Worm (Caenorhabditis elegans): Measurements from ENCODE around the gene ZK512.7.

ZK512.7 gene

DNA sequence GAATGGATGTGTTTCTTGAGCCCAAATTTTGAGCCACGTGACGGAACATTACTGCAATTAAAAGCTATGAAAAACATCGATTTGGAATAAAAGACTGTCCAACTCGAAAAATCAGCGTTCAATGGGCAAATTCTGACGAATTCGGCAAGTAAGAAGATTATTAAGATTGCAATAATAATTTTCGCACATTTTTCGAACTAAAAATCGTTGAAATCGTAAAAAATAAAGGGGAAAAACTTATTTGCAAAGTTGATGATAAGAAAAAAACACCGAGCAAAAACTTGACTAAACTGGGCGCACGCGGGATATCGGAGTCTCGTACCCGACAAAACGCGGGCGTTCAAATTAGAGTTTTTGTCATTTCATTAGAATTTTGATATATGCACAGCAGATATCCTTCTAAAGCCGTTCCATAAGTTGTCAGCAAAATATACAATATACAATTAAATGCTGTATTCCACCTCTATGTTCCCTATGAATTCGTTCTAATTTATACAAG lies 49.1 kb downstream of the ZK512.7 start, which contains the start of the genes mccc-2 and mrpl-44 (continued):
- no peak for TF ChIP-seq mab-9 (GFP tag; IDR thresholded peaks at IDR 0.05)
- TF ChIP-seq F16B12.6 (tag; optimal IDR thresholded peaks at IDR 0.05), result peak; percentile 23
- no peak for TF ChIP-seq ama-1 (optimal IDR thresholded peaks at IDR 0.05)
- no peak for TF ChIP-seq blmp-1 (tag; optimal IDR thresholded peaks at IDR 0.05)
- TF ChIP-seq ceh-88 (GFP tag; IDR thresholded peaks at IDR 0.05), result no peak
- peak; percentile 90 to 95 for TF ChIP-seq lin-35 (GFP tag; optimal IDR thresholded peaks at IDR 0.05)
- no peak for TF ChIP-seq nhr-90 (tag; optimal IDR thresholded peaks at IDR 0.05; ENCODE audit: poor library complexity)
- peak; percentile 33 for TF ChIP-seq xbp-1 (tag; optimal IDR thresholded peaks at IDR 0.05)
- TF ChIP-seq fkh-4 (tag; optimal IDR thresholded peaks at IDR 0.05; ENCODE audit: borderline replicate concordance), result no peak
- no peak for TF ChIP-seq nhr-237 (tag; optimal IDR thresholded peaks at IDR 0.05)
- TF ChIP-seq nhr-47 (tag; optimal IDR thresholded peaks at IDR 0.05), result no peak
- 0 out of 2 replicates have a peak, but pooled peaks have one; percentile 7 for TF ChIP-seq nhr-19 (GFP tag; conservative IDR thresholded peaks at IDR 0.05)
- no peak for TF ChIP-seq fkh-10 (GFP tag; optimal IDR thresholded peaks at IDR 0.05)
- TF ChIP-seq lir-3 (tag; optimal IDR thresholded peaks at IDR 0.05; ENCODE audit: poor library complexity), result no peak
- TF ChIP-seq rnt-1 (tag; optimal IDR thresholded peaks at IDR 0.05), result peak; percentile 55

All from whole organism, L1 larva.